Worm (Caenorhabditis elegans) whole organism, L2 larva: ENCODE results near the gene C48D1.5.

Experiments used
- C34F6.9 ChIP-seq: fragments of 150-350 bp; optimal IDR thresholded peaks from 2 replicates; lab custom pipeline; 2014; ENCODE audit warnings: missing biosample characterization, missing genetic modification characterization
- F13H6.1 ChIP-seq: sonication (generic microtip); optimal IDR thresholded peaks from 2 replicates; lab custom pipeline; 2016; ENCODE audit warnings: missing genetic modification characterization, missing compliant biosample characterization
- ZK546.5 ChIP-seq: sonication (generic microtip); optimal IDR thresholded peaks from 2 replicates; lab custom pipeline; 2017; ENCODE audit warnings: missing biosample characterization, missing genetic modification characterization
- alr-1 ChIP-seq: fragments of 150-350 bp; optimal IDR thresholded peaks from 2 replicates; lab custom pipeline; 2014; ENCODE audit warnings: missing biosample characterization, missing genetic modification characterization
- ama-1 ChIP-seq: fragments of 150-350 bp; optimal IDR thresholded peaks from 2 replicates; lab custom pipeline; 2018; ENCODE audit warnings: inconsistent platforms
- blmp-1 ChIP-seq: sonication (generic microtip); optimal IDR thresholded peaks from 2 replicates; lab custom pipeline; 2017; ENCODE audit warnings: missing genetic modification characterization, mild to moderate bottlenecking, missing compliant biosample characterization, antibody characterized with exemption, moderate library complexity; ENCODE audit not compliant: insufficient read depth
- ceh-82 ChIP-seq: fragments of 150-350 bp; optimal IDR thresholded peaks from 2 replicates; lab custom pipeline; 2014; ENCODE audit warnings: missing biosample characterization, missing genetic modification characterization
- dmd-4 ChIP-seq: sonication (generic microtip); optimal IDR thresholded peaks from 2 replicates; lab custom pipeline; 2017; ENCODE audit warnings: missing biosample characterization, missing genetic modification characterization
- elt-3 ChIP-seq: sonication (generic microtip); optimal IDR thresholded peaks from 2 replicates; lab custom pipeline; 2017; ENCODE audit warnings: missing biosample characterization, missing genetic modification characterization
- fos-1 ChIP-seq: fragments of 150-350 bp; optimal IDR thresholded peaks from 2 replicates; lab custom pipeline; 2014; ENCODE audit warnings: missing biosample characterization, missing genetic modification characterization
- gmeb-1 ChIP-seq: fragments of 150-350 bp; optimal IDR thresholded peaks from 2 replicates; lab custom pipeline; 2014; ENCODE audit warnings: missing biosample characterization, missing genetic modification characterization
- lin-11 ChIP-seq: fragments of 150-350 bp; sonication (generic microtip); optimal IDR thresholded peaks from 2 replicates; lab custom pipeline; 2014; ENCODE audit warnings: missing biosample characterization, missing genetic modification characterization, inconsistent platforms, mixed read lengths
- lsy-2 ChIP-seq, 2 experiments: fragments of 150-350 bp in 1 of 2; sonication (generic microtip) in 1 of 2; optimal IDR thresholded peaks; 2 replicates each; lab custom pipeline; 2014 to 2017; ENCODE audit warnings: missing biosample characterization in 2 of 2, missing genetic modification characterization in 2 of 2
- mab-5 ChIP-seq: fragments of 150-350 bp; optimal IDR thresholded peaks from 2 replicates; lab custom pipeline; 2014; ENCODE audit warnings: missing biosample characterization, missing genetic modification characterization
- mbf-1 ChIP-seq: sonication (generic microtip); optimal IDR thresholded peaks from 2 replicates; lab custom pipeline; 2017; ENCODE audit warnings: missing biosample characterization, missing genetic modification characterization
- nhr-10 ChIP-seq: sonication (generic microtip); optimal IDR thresholded peaks from 2 replicates; lab custom pipeline; 2017; ENCODE audit warnings: missing biosample characterization, missing genetic modification characterization
- nhr-11 ChIP-seq: fragments of 150-350 bp; optimal IDR thresholded peaks from 2 replicates; lab custom pipeline; 2014; ENCODE audit warnings: missing biosample characterization, missing genetic modification characterization
- nhr-129 ChIP-seq: fragments of 150-350 bp; optimal IDR thresholded peaks from 2 replicates; lab custom pipeline; 2014; ENCODE audit warnings: missing biosample characterization, missing genetic modification characterization
- nhr-21 ChIP-seq: fragments of 150-350 bp; optimal IDR thresholded peaks from 2 replicates; lab custom pipeline; 2014; ENCODE audit warnings: missing biosample characterization, missing genetic modification characterization
- nhr-237 ChIP-seq: fragments of 150-350 bp; optimal IDR thresholded peaks from 2 replicates; lab custom pipeline; 2014; ENCODE audit warnings: missing biosample characterization, missing genetic modification characterization
- nhr-25 ChIP-seq: fragments of 150-350 bp; sonication (generic microtip); optimal IDR thresholded peaks from 3 replicates; lab custom pipeline; 2014; ENCODE audit warnings: missing biosample characterization, missing genetic modification characterization
- nhr-6 ChIP-seq: fragments of 150-350 bp; optimal IDR thresholded peaks from 2 replicates; lab custom pipeline; 2014; ENCODE audit warnings: missing biosample characterization, missing genetic modification characterization
- nhr-77 ChIP-seq: fragments of 150-350 bp; optimal IDR thresholded peaks from 2 replicates; lab custom pipeline; 2014; ENCODE audit warnings: missing biosample characterization, missing genetic modification characterization
- sma-3 ChIP-seq: sonication (generic microtip); optimal IDR thresholded peaks from 2 replicates; lab custom pipeline; 2016; ENCODE audit warnings: missing genetic modification reagents, missing genetic modification characterization, missing compliant biosample characterization
- snpc-4 ChIP-seq: fragments of 150-350 bp; optimal IDR thresholded peaks from 2 replicates; lab custom pipeline; 2014; ENCODE audit warnings: missing biosample characterization, missing genetic modification characterization
- unc-55 ChIP-seq: fragments of 150-350 bp; sonication (generic microtip); optimal IDR thresholded peaks from 3 replicates; lab custom pipeline; 2014; ENCODE audit warnings: missing biosample characterization, missing genetic modification reagents, missing genetic modification characterization
- unc-62 ChIP-seq: fragments of 150-350 bp; optimal IDR thresholded peaks from 2 replicates; lab custom pipeline; 2014; ENCODE audit warnings: missing biosample characterization, missing genetic modification reagents, missing genetic modification characterization
- zag-1 ChIP-seq: fragments of 150-350 bp; optimal IDR thresholded peaks from 2 replicates; lab custom pipeline; 2014; ENCODE audit warnings: missing biosample characterization, missing genetic modification characterization
- ztf-1 ChIP-seq: fragments of 200-800 bp; sonication (Bioruptor generic); conservative IDR thresholded peaks from 2 replicates; pipeline ENCODE4 v1.3.6; 2022; ENCODE audit warnings: missing genetic modification characterization, missing compliant biosample characterization

C48D1.5 gene

DNA sequence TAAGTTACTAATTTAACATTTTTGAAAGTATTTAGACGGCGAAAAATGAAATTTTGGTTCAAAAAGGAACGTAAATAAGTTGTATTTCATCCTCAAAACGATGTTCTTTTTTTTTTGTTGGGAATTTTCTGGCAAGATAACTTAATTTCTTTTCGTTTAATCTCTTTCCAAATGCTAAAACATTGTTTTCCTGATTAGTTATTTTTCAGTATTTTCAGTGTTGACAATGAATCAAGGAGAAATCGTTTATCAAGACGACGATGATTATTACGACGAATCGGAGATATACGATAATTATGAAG, 19.0 kb downstream of the C48D1.5 start, which contains the start of gene lin-54:
TSS of gene lin-54 (plus strand) at position 203 of the 302 bp plus-strand sequence.
- TF ChIP-seq snpc-4 (tag; lab: Kevin White, UChicago) (no peak), unc-55 (GFP tag; lab: Kevin White, UChicago) (no peak), nhr-6 (no peak), nhr-21 (no peak), nhr-129 (tag; lab: Kevin White, UChicago) (no peak), unc-62 (GFP tag; lab: Kevin White, UChicago) (no peak)

DNA sequence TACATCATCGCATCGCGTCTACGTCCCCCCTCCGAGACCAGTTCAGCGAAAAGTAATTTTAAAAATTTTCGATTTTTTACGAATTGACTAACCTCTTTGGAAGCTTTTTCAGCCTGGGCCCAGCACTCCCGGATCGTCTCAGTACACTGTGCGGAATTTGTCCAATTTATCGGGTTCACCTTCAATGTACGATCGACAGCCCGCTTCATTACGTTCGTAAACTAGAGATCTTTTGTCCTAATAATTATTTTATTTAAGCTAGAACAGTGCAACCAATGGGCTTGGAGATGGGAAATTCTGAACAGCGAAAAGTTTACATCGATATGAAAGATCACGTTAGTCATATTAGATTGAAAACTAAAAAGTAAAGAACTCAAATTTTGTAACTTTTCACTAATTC, 19.6 kb downstream of the C48D1.5 start:
- TF ChIP-seq nhr-10 (tag; lab: Kevin White, UChicago) (no peak), blmp-1 (tag; lab: Kevin White, UChicago) (no peak), mab-5 (tag; lab: Kevin White, UChicago) (no peak), lin-11 (tag; lab: Kevin White, UChicago) (no peak), gmeb-1 (tag; lab: Kevin White, UChicago) (no peak), ceh-82 (no peak), sma-3 (GFP tag; lab: Kevin White, UChicago) (no peak), fos-1 (tag; lab: Kevin White, UChicago) (no peak), nhr-11 (tag; lab: Kevin White, UChicago) (no peak), dmd-4 (tag; lab: Kevin White, UChicago) (no peak)

DNA sequence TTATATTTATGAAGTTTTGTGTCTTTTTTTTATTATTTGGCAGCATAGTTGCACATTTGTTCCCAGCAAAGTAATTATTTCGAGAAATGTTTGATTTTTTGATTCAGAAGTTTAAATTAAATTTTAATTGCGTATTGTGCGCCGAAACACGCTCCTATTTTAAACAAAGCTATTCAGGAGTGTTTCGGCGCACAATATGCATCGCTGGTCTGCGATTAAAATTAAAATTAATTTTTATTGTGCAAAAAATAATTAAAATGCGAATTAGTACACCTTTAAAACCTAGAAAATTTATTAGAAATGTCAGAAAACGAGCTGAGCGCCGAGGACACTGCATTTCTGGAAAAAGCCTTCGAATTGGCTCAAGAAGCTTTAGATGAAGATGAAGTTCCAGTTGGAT, 21.6 kb downstream of the C48D1.5 start, which contains the start of gene JC8.4:
TSS of gene JC8.4 (plus strand) at position 301 of the 400 bp plus-strand sequence.
- TF ChIP-seq C34F6.9 (tag; lab: Kevin White, UChicago) (no peak), ztf-1 (GFP tag; lab: Robert Waterston, UW) (no peak), F13H6.1 (tag; lab: Kevin White, UChicago) (no peak), mbf-1 (tag; lab: Kevin White, UChicago) (no peak), ZK546.5 (tag; lab: Kevin White, UChicago) (no peak), alr-1 (tag; lab: Kevin White, UChicago) (no peak)
- TF ChIP-seq, all 48 proteins: peak for 0

DNA sequence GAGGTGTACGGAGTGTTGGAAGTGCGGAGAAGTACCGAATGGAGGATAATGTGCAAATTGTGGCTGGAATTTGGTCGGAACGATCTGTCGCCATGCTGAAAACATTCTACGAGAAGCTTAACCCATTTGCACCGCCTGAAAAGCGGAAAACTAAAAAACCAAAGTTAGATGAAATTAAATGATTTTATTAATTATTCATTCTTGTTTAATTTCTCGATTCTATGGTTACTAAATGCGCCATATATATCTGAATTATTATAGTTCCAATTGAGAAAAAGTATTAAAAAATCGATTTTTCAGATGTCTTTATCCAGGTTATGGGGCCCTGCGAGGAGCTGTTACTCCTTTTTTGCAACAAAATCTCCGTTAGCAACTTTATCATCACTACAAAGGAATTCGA, 22.3 kb downstream of the C48D1.5 start, which contains the start of gene cox-11:
TSS of gene cox-11 (plus strand) at position 301 of the 400 bp plus-strand sequence.
- TF ChIP-seq C34F6.9 (tag; lab: Kevin White, UChicago) (no peak), dmd-4 (tag; lab: Kevin White, UChicago) (no peak), nhr-77 (no peak), elt-3 (no peak)

DNA sequence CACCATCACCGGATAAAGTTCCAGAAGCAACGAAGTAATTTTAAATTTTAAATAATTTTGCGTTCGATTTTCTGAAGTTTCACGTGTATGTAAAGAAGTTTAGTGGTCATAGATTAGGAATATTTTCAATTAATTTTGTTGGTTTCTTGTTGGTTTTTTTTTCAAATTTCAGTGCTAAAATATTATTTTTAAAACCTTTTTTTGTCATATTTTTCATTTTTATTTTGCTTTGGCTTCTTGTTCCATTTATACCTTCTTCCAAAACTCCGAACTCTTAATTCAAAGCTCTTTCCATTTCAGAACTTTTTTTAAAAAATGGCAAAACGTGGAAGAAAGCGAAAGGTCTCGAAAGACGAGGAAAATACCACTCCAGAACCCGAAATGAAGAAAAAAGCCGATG, 25.2 kb downstream of the C48D1.5 start, which contains the start of gene JC8.7:
TSS of gene JC8.7 (plus strand) at position 301 of the 400 bp plus-strand sequence.
- TF ChIP-seq nhr-25 (tag; lab: Kevin White, UChicago): no peak
- TF ChIP-seq nhr-11 (tag; lab: Kevin White, UChicago): no peak
- no peak for TF ChIP-seq nhr-10 (tag; lab: Kevin White, UChicago)

DNA sequence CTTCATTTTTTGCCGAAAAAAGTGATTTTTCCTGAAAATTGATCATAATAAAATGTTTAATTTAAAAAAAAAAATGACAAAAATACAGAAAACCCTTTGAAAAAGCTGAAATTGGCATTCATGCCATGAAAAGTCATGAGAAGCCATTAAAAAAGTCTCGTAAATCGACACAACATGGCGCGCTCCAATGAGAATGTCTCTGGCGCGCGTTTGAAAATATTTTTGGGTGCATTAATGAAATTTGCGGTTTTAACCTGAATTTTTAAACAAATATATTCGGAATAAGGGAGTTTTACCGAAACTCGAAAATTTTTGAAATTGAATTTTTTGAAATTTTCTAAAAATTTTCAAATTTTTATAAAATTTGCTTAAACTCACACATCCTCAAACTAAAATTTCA, 26.0 kb downstream of the C48D1.5 start:
- no peak for TF ChIP-seq nhr-21
- TF ChIP-seq ama-1 (lab: Kevin White, UChicago): no peak
- no peak for TF ChIP-seq zag-1 (tag; lab: Kevin White, UChicago)
- TF ChIP-seq, all 48 proteins: peak for 0

DNA sequence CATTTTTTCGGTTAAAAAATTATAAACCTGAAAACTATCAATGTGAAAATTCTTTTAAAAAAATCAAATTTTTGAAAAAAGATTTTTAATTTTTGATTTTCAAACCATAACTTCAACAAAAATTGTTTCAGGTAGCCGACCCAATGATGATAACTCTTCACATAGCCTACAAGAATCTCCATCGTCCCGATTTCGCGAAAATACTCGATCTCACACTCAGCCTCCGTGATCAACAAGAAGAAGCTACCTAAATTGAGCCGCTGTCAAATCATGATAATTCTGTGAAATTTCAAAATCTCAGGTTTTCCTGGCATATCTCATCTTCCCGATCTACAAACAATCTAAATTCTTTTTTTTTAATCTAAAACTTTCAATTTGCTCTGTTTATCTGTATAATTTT, 28.5 kb downstream of the C48D1.5 start:
- no peak for TF ChIP-seq lsy-2 (tag; optimal IDR thresholded peaks at IDR 0.05; lab: Kevin White, UChicago)

DNA sequence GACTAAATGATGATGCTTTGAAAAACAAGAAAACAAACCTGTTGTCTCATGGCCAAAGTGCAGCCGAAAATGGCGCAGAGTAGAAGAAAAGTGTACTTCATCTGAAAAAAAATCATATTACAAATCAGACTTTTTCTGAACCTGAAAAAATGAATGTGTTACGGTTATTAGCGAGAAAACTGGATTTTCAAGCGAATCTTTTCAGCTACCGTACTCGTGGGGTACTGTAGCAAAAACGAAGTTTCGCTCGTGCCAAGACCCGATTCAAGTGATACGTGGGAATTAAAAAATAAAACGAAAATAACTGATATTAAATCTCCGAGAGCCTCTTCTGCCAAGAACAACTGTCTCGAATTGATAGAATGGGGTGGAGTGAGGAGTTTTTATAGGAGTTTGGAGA, 30.5 kb downstream of the C48D1.5 start, which contains the start of gene ttr-51:
TSS of gene ttr-51 (minus strand) at position 101 of the 400 bp plus-strand sequence.
- TF ChIP-seq lsy-2 (tag; optimal IDR thresholded peaks at IDR 0.05; lab: Kevin White, UChicago): peak in 1 of 2 experiments; percentile 1
- TF ChIP-seq nhr-237: no peak
- TF ChIP-seq ceh-82: no peak
- peak; percentile 17 for TF ChIP-seq nhr-129 (tag; lab: Kevin White, UChicago)
- TF ChIP-seq, all 48 proteins: peak for 2
